Fruit fly (Drosophila melanogaster): Measurements from ENCODE around the gene E5.

- TF ChIP-seq CG12605 (GFP tag; IDR thresholded peaks at IDR 0.05) (no peak), CG4496 (GFP tag; IDR thresholded peaks at IDR 0.05) (no peak), Pif1B (GFP tag; optimal IDR thresholded peaks at IDR 0.05) (no peak), Pif1A (GFP tag; optimal IDR thresholded peaks at IDR 0.05) (no peak)
Measured at dm6 chr3R:13827953-13828922, 46.5 kb downstream of the E5 start, which contains the start of gene Mst87F.

All from whole organism, pupa.